Fruit fly (Drosophila melanogaster) whole organism, embryonic: ENCODE results near the gene Fam92.
A peak's percentile ranks its signal among the peaks of the same experiment; 100 is the strongest.

Experiments used
- ATbp ChIP-seq: fragments of 200-800 bp; sonication (Bioruptor generic); optimal IDR thresholded peaks from 2 replicates; lab custom pipeline; 2017; ENCODE audit warnings: missing biosample characterization, mild to moderate bottlenecking, missing genetic modification characterization, missing genetic modification reagents
- Adf1 ChIP-seq: fragments of 200-800 bp; sonication (Bioruptor generic); IDR thresholded peaks from 2 replicates; pipeline ENCODE4 v1.3.6; 2022; ENCODE audit warnings: missing biosample characterization, missing genetic modification characterization
- Bgb ChIP-seq: fragments of 200-800 bp; sonication (Bioruptor generic); IDR thresholded peaks from 2 replicates; pipeline ENCODE4 v1.3.6; 2022; ENCODE audit warnings: missing biosample characterization, missing genetic modification characterization; ENCODE audit not compliant: partially characterized antibody
- CG11093 ChIP-seq: fragments of 200-800 bp; sonication (Bioruptor generic); IDR thresholded peaks from 3 replicates; pipeline ENCODE4 v1.3.6; 2022; ENCODE audit warnings: missing biosample characterization, missing genetic modification characterization
- CG11560 ChIP-seq: fragments of 200-800 bp; sonication (Bioruptor generic); IDR thresholded peaks from 3 replicates; pipeline ENCODE4 v1.3.6; 2022; ENCODE audit warnings: missing biosample characterization, missing genetic modification characterization
- CG12299 ChIP-seq: fragments of 200-800 bp; sonication (Bioruptor generic); optimal IDR thresholded peaks from 2 replicates; lab custom pipeline; 2018; ENCODE audit warnings: missing biosample characterization, mild to moderate bottlenecking, missing genetic modification characterization
- CG12769 ChIP-seq: fragments of 200-800 bp; sonication (Bioruptor generic); optimal IDR thresholded peaks from 2 replicates; lab custom pipeline; 2019; ENCODE audit warnings: missing biosample characterization, mild to moderate bottlenecking, missing genetic modification characterization, moderate library complexity
- CG15479 ChIP-seq: fragments of 200-800 bp; sonication (Bioruptor generic); optimal IDR thresholded peaks from 3 replicates; lab custom pipeline; 2019; ENCODE audit warnings: missing biosample characterization, mild to moderate bottlenecking, missing genetic modification characterization, moderate library complexity
- CG15696 ChIP-seq: fragments of 200-800 bp; sonication (Bioruptor generic); optimal IDR thresholded peaks from 2 replicates; lab custom pipeline; 2019; ENCODE audit warnings: missing biosample characterization, mild to moderate bottlenecking, missing genetic modification characterization, moderate library complexity
- CG17186 ChIP-seq: fragments of 200-800 bp; sonication (Bioruptor generic); optimal IDR thresholded peaks from 3 replicates; lab custom pipeline; 2017; ENCODE audit warnings: missing biosample characterization, missing genetic modification reagents, missing genetic modification characterization
- CG17385 ChIP-seq: fragments of 200-800 bp; sonication (Bioruptor generic); optimal IDR thresholded peaks from 3 replicates; lab custom pipeline; 2018; ENCODE audit warnings: missing biosample characterization, mild to moderate bottlenecking, missing genetic modification characterization
- CG17568 ChIP-seq: fragments of 200-800 bp; sonication (Bioruptor generic); optimal IDR thresholded peaks from 2 replicates; lab custom pipeline; 2018; ENCODE audit warnings: missing biosample characterization, mild to moderate bottlenecking, missing genetic modification characterization, moderate library complexity
- CG34422 ChIP-seq: fragments of 200-800 bp; sonication (Bioruptor generic); IDR thresholded peaks from 3 replicates; pipeline ENCODE4 v1.3.6; 2022; ENCODE audit warnings: missing biosample characterization, missing genetic modification characterization
- CG3995 ChIP-seq: fragments of 200-800 bp; sonication (Bioruptor generic); optimal IDR thresholded peaks from 3 replicates; lab custom pipeline; 2016; ENCODE audit warnings: missing biosample characterization, missing genetic modification characterization
- CG42726 ChIP-seq: fragments of 200-800 bp; sonication (Bioruptor generic); IDR thresholded peaks from 2 replicates; pipeline ENCODE4 v1.3.6; 2022; ENCODE audit warnings: missing biosample characterization, missing genetic modification characterization; ENCODE audit not compliant: partially characterized antibody
- CG9797 ChIP-seq: fragments of 200-800 bp; sonication (Bioruptor generic); optimal IDR thresholded peaks from 3 replicates; lab custom pipeline; 2018; ENCODE audit warnings: missing biosample characterization, mild to moderate bottlenecking, missing genetic modification characterization
- CHES-1-like ChIP-seq: fragments of 200-800 bp; sonication (Bioruptor generic); optimal IDR thresholded peaks from 2 replicates; lab custom pipeline; 2016; ENCODE audit warnings: missing biosample characterization, missing genetic modification characterization
- Gsc ChIP-seq: fragments of 200-800 bp; sonication (Bioruptor generic); IDR thresholded peaks from 2 replicates; pipeline ENCODE4 v1.3.6; 2022; ENCODE audit warnings: missing biosample characterization, missing genetic modification characterization
- Gug ChIP-seq: fragments of 200-800 bp; sonication (Bioruptor generic); IDR thresholded peaks from 4 replicates; pipeline ENCODE4 v1.3.6; 2022; ENCODE audit warnings: missing biosample characterization, missing genetic modification characterization
- Hmr ChIP-seq: fragments of 200-800 bp; sonication (Bioruptor generic); optimal IDR thresholded peaks from 3 replicates; lab custom pipeline; 2017; ENCODE audit warnings: mild to moderate bottlenecking, missing biosample characterization, missing genetic modification reagents, missing genetic modification characterization
- MBD-R2 ChIP-seq: fragments of 200-800 bp; sonication (Bioruptor generic); IDR thresholded peaks from 2 replicates; pipeline ENCODE4 v1.3.6; 2022; ENCODE audit warnings: missing biosample characterization, missing genetic modification characterization
- MESR4 ChIP-seq: fragments of 200-800 bp; sonication (Bioruptor generic); optimal IDR thresholded peaks from 2 replicates; lab custom pipeline; 2018; ENCODE audit warnings: missing biosample characterization, mild to moderate bottlenecking, missing genetic modification characterization, moderate library complexity
- NK7.1 ChIP-seq: fragments of 200-800 bp; sonication (Bioruptor generic); optimal IDR thresholded peaks from 3 replicates; lab custom pipeline; 2016; ENCODE audit warnings: missing biosample characterization, missing genetic modification characterization
- ac ChIP-seq: fragments of 200-800 bp; sonication (Bioruptor generic); optimal IDR thresholded peaks from 3 replicates; lab custom pipeline; 2017; ENCODE audit warnings: missing biosample characterization, mild to moderate bottlenecking, missing genetic modification characterization
- bbx ChIP-seq: fragments of 200-800 bp; sonication (Bioruptor generic); IDR thresholded peaks from 2 replicates; pipeline ENCODE4 v1.3.6; 2022; ENCODE audit warnings: missing biosample characterization, missing genetic modification characterization; ENCODE audit not compliant: partially characterized antibody
- bigmax ChIP-seq: fragments of 200-800 bp; sonication (Bioruptor generic); optimal IDR thresholded peaks from 2 replicates; lab custom pipeline; 2018; ENCODE audit warnings: missing biosample characterization, mild to moderate bottlenecking, missing genetic modification characterization
- chinmo ChIP-seq: fragments of 200-800 bp; sonication (Bioruptor generic); IDR thresholded peaks from 4 replicates; pipeline ENCODE4 v1.3.6; 2022; ENCODE audit warnings: missing biosample characterization, missing genetic modification characterization; ENCODE audit not compliant: partially characterized antibody
- crp ChIP-seq, 2 experiments: fragments of 200-800 bp; sonication (Bioruptor generic); optimal IDR thresholded peaks; 2 replicates in 1 of 2; 3 replicates in 1 of 2; lab custom pipeline; 2017; ENCODE audit warnings: missing biosample characterization in 2 of 2, missing genetic modification characterization in 2 of 2, mild to moderate bottlenecking in 1 of 2, moderate library complexity in 1 of 2
- dm ChIP-seq: fragments of 200-800 bp; sonication (Bioruptor generic); optimal IDR thresholded peaks from 3 replicates; lab custom pipeline; 2016; ENCODE audit warnings: missing biosample characterization, missing genetic modification characterization
- ems ChIP-seq: fragments of 200-800 bp; sonication (Bioruptor generic); optimal IDR thresholded peaks from 3 replicates; lab custom pipeline; 2016; ENCODE audit warnings: missing biosample characterization, missing genetic modification characterization
- kni ChIP-seq: fragments of 200-800 bp; sonication (Bioruptor generic); optimal IDR thresholded peaks from 3 replicates; lab custom pipeline; 2017; ENCODE audit warnings: mild to moderate bottlenecking, missing biosample characterization, missing genetic modification reagents, missing genetic modification characterization
- pzg ChIP-seq: fragments of 200-800 bp; sonication (Bioruptor generic); optimal IDR thresholded peaks from 3 replicates; lab custom pipeline; 2018; ENCODE audit warnings: missing biosample characterization, mild to moderate bottlenecking, missing genetic modification characterization, moderate library complexity
- sens ChIP-seq: fragments of 200-800 bp; sonication (Bioruptor generic); peaks from one replicate; lab custom pipeline; 2016; ENCODE audit warnings: missing biosample characterization, missing genetic modification characterization
- sqz ChIP-seq: fragments of 200-800 bp; sonication (Bioruptor generic); optimal IDR thresholded peaks from 3 replicates; lab custom pipeline; 2018; ENCODE audit warnings: missing biosample characterization, mild to moderate bottlenecking, missing genetic modification characterization
- sug ChIP-seq: fragments of 200-800 bp; optimal IDR thresholded peaks from 2 replicates; lab custom pipeline; 2019; ENCODE audit warnings: missing biosample characterization, mild to moderate bottlenecking, missing genetic modification characterization, moderate library complexity
- twi ChIP-seq: fragments of 200-800 bp; optimal IDR thresholded peaks from 2 replicates; lab custom pipeline; 2019; ENCODE audit warnings: missing biosample characterization, mild to moderate bottlenecking, missing genetic modification characterization, moderate library complexity

Fam92 gene

dm6 chr2L:12434535-12434938 is 9.8 kb downstream of the Fam92 start, which contains the start of gene SC35 (continued):
- TF ChIP-seq Gsc, result no peak
- TF ChIP-seq ATbp, result no peak
- no peak for TF ChIP-seq CG17568 (GFP tag; lab: Kevin White, UChicago)
- peak in 1 of 2 experiments; percentile 67 for TF ChIP-seq crp (GFP tag; optimal IDR thresholded peaks at IDR 0.05; lab: Kevin White, UChicago)
- TF ChIP-seq ems (GFP tag; lab: Kevin White, UChicago), result no peak
- TF ChIP-seq CG15696 (tag; lab: Kevin White, UChicago), result no peak
- TF ChIP-seq CG17385, result peak; percentile 97
- TF ChIP-seq ac (GFP tag; lab: Kevin White, UChicago), result no peak
- TF ChIP-seq Gug (GFP tag; lab: Robert Waterston, UW), result no peak
- no peak for TF ChIP-seq CHES-1-like (GFP tag; lab: Kevin White, UChicago)
- no peak for TF ChIP-seq CG11560 (tag; lab: Robert Waterston, UW)
- no peak for TF ChIP-seq CG11093 (GFP tag; lab: Robert Waterston, UW)
- peak; percentile 19 for TF ChIP-seq CG9797 (GFP tag; lab: Kevin White, UChicago)
- TF ChIP-seq CG3995 (GFP tag; lab: Kevin White, UChicago), result peak; percentile 92

DNA sequence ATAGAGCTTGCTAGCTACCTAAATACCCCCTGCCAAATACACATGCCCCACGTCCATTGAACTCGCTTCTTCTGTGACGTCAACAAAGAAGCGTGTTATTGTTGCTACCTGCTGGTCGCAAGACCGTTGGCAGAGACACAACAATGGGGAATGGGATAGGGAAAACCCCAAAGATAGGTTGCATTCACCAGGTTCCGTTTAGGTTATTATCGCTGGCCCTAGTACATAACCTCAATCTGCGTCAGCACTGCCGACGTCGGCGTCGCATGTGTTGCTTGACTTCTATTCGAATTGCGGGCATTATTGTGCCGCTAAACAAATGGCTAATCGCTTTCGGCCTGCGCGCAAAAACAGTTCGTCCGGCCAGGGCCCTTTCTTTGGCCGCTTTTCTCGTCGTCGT is 10.7 kb downstream of the Fam92 start:
- TF ChIP-seq MBD-R2 (GFP tag; lab: Robert Waterston, UW) (peak; percentile 28; the same call in 1 of the 2 replicates), bigmax (peak; percentile 98), sug (tag; lab: Kevin White, UChicago) (peak; percentile 46), sqz (no peak), CG12299 (tag; lab: Kevin White, UChicago) (no peak), pzg (GFP tag; lab: Kevin White, UChicago) (peak; percentile 5), twi (tag; lab: Kevin White, UChicago) (peak; percentile 9), Hmr (GFP tag; lab: Kevin White, UChicago) (no peak), CG17186 (no peak), bbx (GFP tag; lab: Robert Waterston, UW) (peak; percentile 20; the same call in 1 of the 2 replicates), dm (GFP tag; lab: Kevin White, UChicago) (peak; percentile 40), Bgb (0 out of 2 replicates have a peak, but pooled peaks have one; percentile 15), CG42726 (GFP tag; lab: Robert Waterston, UW) (peak; percentile 45; the same call in 1 of the 2 replicates), CG34422 (GFP tag; lab: Robert Waterston, UW) (peak; percentile 51; the same call in 1 of the 3 replicates), chinmo (GFP tag; lab: Robert Waterston, UW) (0 out of 4 replicates have a peak, but pooled peaks have one; percentile 22), MESR4 (GFP tag; lab: Kevin White, UChicago) (peak; percentile 17), CG15479 (peak; percentile 84), sens (GFP tag; lab: Kevin White, UChicago) (peak; percentile 59), CG12769 (peak; percentile 11), kni (GFP tag; lab: Kevin White, UChicago) (peak; percentile 34), NK7.1 (GFP tag; lab: Kevin White, UChicago) (no peak), Adf1 (GFP tag; lab: Robert Waterston, UW) (peak; percentile 86)
